Worm (Caenorhabditis elegans): ENCODE data around the gene gex-2.

DNA sequence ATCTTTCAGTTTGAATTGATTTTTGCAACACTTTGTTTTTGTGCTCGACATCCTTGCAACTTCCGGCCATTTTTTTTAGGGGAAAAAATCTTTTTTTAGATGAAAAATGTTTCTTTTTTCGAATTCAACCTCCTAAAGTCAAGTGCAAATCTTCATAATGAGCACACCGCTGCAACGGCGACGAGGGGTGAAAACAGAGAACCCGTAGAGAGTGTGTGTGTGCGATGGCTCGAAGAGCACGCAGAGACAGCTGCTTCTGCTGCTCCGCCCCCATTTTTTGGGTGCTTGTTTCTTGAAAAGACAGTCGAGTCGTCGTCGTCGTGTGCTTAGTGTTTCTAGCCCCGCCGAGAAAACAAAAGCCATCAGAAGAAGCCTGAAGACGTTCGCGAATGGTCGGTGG lies 33.5 kb downstream of the gex-2 start, which contains the start of gene inx-18:
- no peak for TF ChIP-seq W03F9.2 (tag; optimal IDR thresholded peaks at IDR 0.05)
- TF ChIP-seq him-1 (tag; optimal IDR thresholded peaks at IDR 0.05) = no peak
